Worm (Caenorhabditis elegans) whole organism, mixed stage, embryonic: ENCODE measurements around the gene pqn-54.

Experiments
- M03D4.4 ChIP-seq: sonication (generic microtip); optimal IDR thresholded peaks from 2 replicates; lab custom pipeline; 2017; ENCODE audit warnings: mild to moderate bottlenecking, missing genetic modification characterization, missing compliant biosample characterization
- bed-3 ChIP-seq: fragments of 200-800 bp; sonication (Bioruptor generic); optimal IDR thresholded peaks from 3 replicates; lab custom pipeline; 2018; ENCODE audit warnings: mild to moderate bottlenecking, missing genetic modification characterization, moderate library complexity, missing compliant biosample characterization
- ceh-39 ChIP-seq: fragments of 150-350 bp; optimal IDR thresholded peaks from 2 replicates; lab custom pipeline; 2014; ENCODE audit warnings: missing biosample characterization, missing genetic modification characterization
- ceh-43 ChIP-seq: fragments of 200-800 bp; sonication (Bioruptor generic); optimal IDR thresholded peaks from 2 replicates; lab custom pipeline; 2018; ENCODE audit warnings: mild to moderate bottlenecking, missing genetic modification characterization, moderate library complexity, missing compliant biosample characterization
- ceh-83 ChIP-seq: fragments of 200-800 bp; sonication (Bioruptor generic); optimal IDR thresholded peaks from 2 replicates; lab custom pipeline; 2018; ENCODE audit warnings: mild to moderate bottlenecking, missing genetic modification characterization, missing compliant biosample characterization
- ces-1 ChIP-seq: fragments of 150-350 bp; optimal IDR thresholded peaks from 2 replicates; lab custom pipeline; 2014; ENCODE audit warnings: missing biosample characterization, missing genetic modification reagents, missing genetic modification characterization
- cnd-1 ChIP-seq: fragments of 200-800 bp; sonication (Bioruptor generic); optimal IDR thresholded peaks from 2 replicates; lab custom pipeline; 2018; ENCODE audit warnings: mild to moderate bottlenecking, missing genetic modification characterization, missing compliant biosample characterization
- drap-1 ChIP-seq: fragments of 200-800 bp; sonication (Bioruptor generic); optimal IDR thresholded peaks from 3 replicates; lab custom pipeline; 2018; ENCODE audit warnings: mild to moderate bottlenecking, missing genetic modification characterization, missing compliant biosample characterization
- elt-1 ChIP-seq: sonication (generic microtip); optimal IDR thresholded peaks from 2 replicates; lab custom pipeline; 2017; ENCODE audit warnings: missing genetic modification characterization, mild to moderate bottlenecking, missing compliant biosample characterization, antibody characterized with exemption, moderate library complexity, borderline replicate concordance; ENCODE audit not compliant: insufficient read depth
- elt-3 ChIP-seq: fragments of 150-350 bp; optimal IDR thresholded peaks from 2 replicates; lab custom pipeline; 2014; ENCODE audit warnings: missing biosample characterization, missing genetic modification characterization
- flh-1 ChIP-seq: fragments of 200-800 bp; sonication (Bioruptor generic); optimal IDR thresholded peaks from 2 replicates; lab custom pipeline; 2018; ENCODE audit warnings: mild to moderate bottlenecking, missing genetic modification characterization, moderate library complexity, missing compliant biosample characterization
- ham-2 ChIP-seq: fragments of 200-800 bp; sonication (Bioruptor generic); optimal IDR thresholded peaks from 2 replicates; lab custom pipeline; 2018; ENCODE audit warnings: mild to moderate bottlenecking, missing genetic modification characterization, missing compliant biosample characterization
- hlh-1 ChIP-seq: fragments of 150-350 bp; optimal IDR thresholded peaks from 2 replicates; lab custom pipeline; 2014; ENCODE audit warnings: missing biosample characterization, missing genetic modification reagents, missing genetic modification characterization
- lin-13 ChIP-seq: fragments of 150-350 bp; optimal IDR thresholded peaks from 2 replicates; lab custom pipeline; 2014; ENCODE audit warnings: missing biosample characterization, missing genetic modification characterization
- lin-32 ChIP-seq: fragments of 200-800 bp; sonication (Bioruptor generic); optimal IDR thresholded peaks from 2 replicates; lab custom pipeline; 2018; ENCODE audit warnings: mild to moderate bottlenecking, missing genetic modification characterization, missing compliant biosample characterization
- lsy-2 ChIP-seq: fragments of 150-350 bp; optimal IDR thresholded peaks from 2 replicates; lab custom pipeline; 2014; ENCODE audit warnings: missing biosample characterization, missing genetic modification characterization
- mep-1 ChIP-seq: fragments of 150-350 bp; optimal IDR thresholded peaks from 2 replicates; lab custom pipeline; 2017; ENCODE audit warnings: missing biosample characterization, missing genetic modification reagents, missing genetic modification characterization, inconsistent platforms
- mls-2 ChIP-seq: sonication (generic microtip); optimal IDR thresholded peaks from 2 replicates; lab custom pipeline; 2016; ENCODE audit warnings: mild to moderate bottlenecking, missing genetic modification characterization, moderate library complexity, missing compliant biosample characterization
- nhr-12 ChIP-seq: fragments of 150-350 bp; optimal IDR thresholded peaks from 2 replicates; lab custom pipeline; 2014; ENCODE audit warnings: missing biosample characterization, missing genetic modification characterization
- nhr-2 ChIP-seq: fragments of 150-350 bp; optimal IDR thresholded peaks from 2 replicates; lab custom pipeline; 2014; ENCODE audit warnings: missing biosample characterization, missing genetic modification characterization
- nhr-237 ChIP-seq: fragments of 150-350 bp; optimal IDR thresholded peaks from 2 replicates; lab custom pipeline; 2014; ENCODE audit warnings: missing biosample characterization, missing genetic modification characterization
- nhr-76 ChIP-seq: sonication (generic microtip); optimal IDR thresholded peaks from 2 replicates; lab custom pipeline; 2017; ENCODE audit warnings: missing biosample characterization, missing genetic modification characterization
- pha-4 ChIP-seq: fragments of 150-350 bp; optimal IDR thresholded peaks from 2 replicates; lab custom pipeline; 2018; ENCODE audit warnings: missing biosample characterization, missing genetic modification reagents, missing genetic modification characterization
- snpc-4 ChIP-seq: fragments of 150-350 bp; optimal IDR thresholded peaks from 2 replicates; lab custom pipeline; 2014; ENCODE audit warnings: missing biosample characterization, missing genetic modification characterization
- sptf-1 ChIP-seq: sonication (generic microtip); optimal IDR thresholded peaks from 2 replicates; lab custom pipeline; 2017; ENCODE audit warnings: mild to moderate bottlenecking, missing genetic modification characterization, moderate library complexity, missing compliant biosample characterization
- unc-120 ChIP-seq: sonication (generic microtip); optimal IDR thresholded peaks from 2 replicates; lab custom pipeline; 2017; ENCODE audit warnings: missing genetic modification characterization, missing compliant biosample characterization; ENCODE audit not compliant: poor library complexity, severe bottlenecking
- unc-39 ChIP-seq: fragments of 150-350 bp; optimal IDR thresholded peaks from 2 replicates; lab custom pipeline; 2014; ENCODE audit warnings: missing biosample characterization, missing genetic modification characterization
- unc-62 ChIP-seq: fragments of 150-350 bp; optimal IDR thresholded peaks from 2 replicates; lab custom pipeline; 2014; ENCODE audit warnings: missing biosample characterization, missing genetic modification reagents, missing genetic modification characterization
- zip-8 ChIP-seq: fragments of 150-350 bp; optimal IDR thresholded peaks from 2 replicates; lab custom pipeline; 2014; ENCODE audit warnings: missing biosample characterization, missing genetic modification characterization
- ztf-11 ChIP-seq: fragments of 150-350 bp; optimal IDR thresholded peaks from 2 replicates; lab custom pipeline; 2014; ENCODE audit warnings: missing biosample characterization, missing genetic modification characterization

The pqn-54 gene

ce11 chrV:1474486-1475125 is 9.8 kb downstream of the pqn-54 start, which contains the start of the genes F53E2.2 and unc-60:
Gene F53E2.2, plus strand, starts transcription at chrV:1475086.
Gene unc-60, plus strand, starts transcription at chrV:1475086.
- TF ChIP-seq elt-3 (no peak), drap-1 (GFP tag; lab: Kevin White, UChicago) (peak; percentile 43), lsy-2 (peak; percentile 38), nhr-2 (tag; lab: Kevin White, UChicago) (peak; percentile 49), lin-32 (no peak), lin-13 (tag; lab: Kevin White, UChicago) (peak; percentile 81), cnd-1 (peak; percentile 26), M03D4.4 (peak; percentile 56), unc-120 (tag; lab: Kevin White, UChicago) (peak; percentile 94), hlh-1 (tag; lab: Kevin White, UChicago) (peak; percentile 65), sptf-1 (peak; percentile 75), ztf-11 (peak; percentile 9), unc-62 (peak; percentile 86), mep-1 (tag; lab: Kevin White, UChicago) (peak; percentile 51), pha-4 (tag; lab: Kevin White, UChicago) (peak; percentile 74), unc-39 (no peak), ham-2 (GFP tag; lab: Kevin White, UChicago) (peak; percentile 86), mls-2 (tag; lab: Kevin White, UChicago) (peak; percentile 61), elt-1 (tag; lab: Kevin White, UChicago) (no peak), bed-3 (no peak), ces-1 (GFP tag; lab: Kevin White, UChicago) (peak; percentile 32)

- TF ChIP-seq unc-62 (no peak), cnd-1 (no peak), hlh-1 (tag; lab: Kevin White, UChicago) (no peak), ztf-11 (no peak), unc-120 (tag; lab: Kevin White, UChicago) (no peak), mep-1 (tag; lab: Kevin White, UChicago) (no peak)
Measured at ce11 chrV:1476284-1476792, 11.5 kb downstream of the pqn-54 start.

ce11 chrV:1476841-1477240 is 12.1 kb downstream of the pqn-54 start:
- TF ChIP-seq ceh-39 (tag; lab: Kevin White, UChicago), result no peak
- no peak for TF ChIP-seq nhr-76 (tag; lab: Kevin White, UChicago)

ce11 chrV:1480841-1481240 is 16.1 kb downstream of the pqn-54 start:
- TF ChIP-seq zip-8 (no peak), hlh-1 (tag; lab: Kevin White, UChicago) (peak; percentile 69), snpc-4 (no peak), elt-1 (tag; lab: Kevin White, UChicago) (no peak), ceh-43 (GFP tag; lab: Kevin White, UChicago) (no peak)

ce11 chrV:1481742-1482141 is 17.0 kb downstream of the pqn-54 start, which contains the start of gene C38C3.4:
Gene C38C3.4, plus strand, starts transcription at chrV:1482042.
- no peak for TF ChIP-seq hlh-1 (tag; lab: Kevin White, UChicago)
- TF ChIP-seq nhr-12 (tag; lab: Kevin White, UChicago), result no peak
- TF ChIP-seq cnd-1, result no peak
- TF ChIP-seq nhr-76 (tag; lab: Kevin White, UChicago), result no peak
- no peak for TF ChIP-seq lin-32
- TF ChIP-seq elt-3, result no peak
- no peak for TF ChIP-seq mls-2 (tag; lab: Kevin White, UChicago)
- no peak for TF ChIP-seq sptf-1
- TF ChIP-seq drap-1 (GFP tag; lab: Kevin White, UChicago), result no peak
- TF ChIP-seq nhr-237 (tag; lab: Kevin White, UChicago), result no peak
- no peak for TF ChIP-seq ceh-83 (GFP tag; lab: Kevin White, UChicago)
- TF ChIP-seq unc-120 (tag; lab: Kevin White, UChicago), result no peak
- no peak for TF ChIP-seq snpc-4
- no peak for TF ChIP-seq elt-1 (tag; lab: Kevin White, UChicago)
- TF ChIP-seq flh-1, result no peak
- TF ChIP-seq ceh-43 (GFP tag; lab: Kevin White, UChicago), result no peak
- no peak for TF ChIP-seq bed-3
